Worm (Caenorhabditis elegans) whole organism, young adult: Measurements from ENCODE around the gene T28F3.8.

ENCODE experiments used
- C06A6.2 ChIP-seq: fragments of 200-800 bp; sonication (Bioruptor generic); conservative IDR thresholded peaks from 2 replicates; pipeline ENCODE4 v1.3.6; 2022; ENCODE audit warnings: missing genetic modification characterization, missing compliant biosample characterization
- F49E8.2 ChIP-seq: sonication (generic microtip); optimal IDR thresholded peaks from 3 replicates; lab custom pipeline; 2017; ENCODE audit warnings: missing genetic modification characterization, mild to moderate bottlenecking, missing compliant biosample characterization, antibody characterized with exemption, moderate library complexity; ENCODE audit not compliant: insufficient read depth
- akir-1 ChIP-seq: fragments of 200-800 bp; sonication (Bioruptor generic); optimal IDR thresholded peaks from 2 replicates; lab custom pipeline; 2018; ENCODE audit warnings: mild to moderate bottlenecking, missing genetic modification characterization, moderate library complexity, missing compliant biosample characterization
- dpl-1 ChIP-seq: fragments of 150-350 bp; optimal IDR thresholded peaks from 2 replicates; lab custom pipeline; 2014; ENCODE audit warnings: missing biosample characterization, missing genetic modification reagents, missing genetic modification characterization
- hmg-1.2 ChIP-seq: fragments of 200-800 bp; sonication (Bioruptor generic); IDR thresholded peaks from 2 replicates; pipeline ENCODE4 v1.3.6; 2022; ENCODE audit warnings: missing genetic modification reagents, missing genetic modification characterization, missing compliant biosample characterization
- mel-28 ChIP-seq: sonication (generic microtip); optimal IDR thresholded peaks from 2 replicates; lab custom pipeline; 2016; ENCODE audit warnings: borderline replicate concordance, mild to moderate bottlenecking, missing genetic modification characterization, missing compliant biosample characterization
- mxl-1 ChIP-seq: sonication (generic microtip); optimal IDR thresholded peaks from 2 replicates; lab custom pipeline; 2016; ENCODE audit warnings: missing genetic modification characterization, missing compliant biosample characterization
- nfya-1 ChIP-seq: sonication (generic microtip); optimal IDR thresholded peaks from 2 replicates; lab custom pipeline; 2017; ENCODE audit warnings: antibody characterized with exemption, missing compliant biosample characterization, missing genetic modification characterization, borderline replicate concordance; ENCODE audit not compliant: insufficient read depth
- pbrm-1 ChIP-seq: fragments of 200-800 bp; sonication (Bioruptor generic); IDR thresholded peaks from 2 replicates; pipeline ENCODE4 v1.3.6; 2022; ENCODE audit warnings: missing genetic modification reagents, missing genetic modification characterization, missing compliant biosample characterization
- repo-1 ChIP-seq: sonication (generic microtip); optimal IDR thresholded peaks from 2 replicates; lab custom pipeline; 2017; ENCODE audit warnings: mild to moderate bottlenecking, missing genetic modification characterization, missing compliant biosample characterization
- unc-62 ChIP-seq: fragments of 150-350 bp; optimal IDR thresholded peaks from 2 replicates; lab custom pipeline; 2014; ENCODE audit warnings: missing biosample characterization, missing genetic modification reagents, missing genetic modification characterization

DNA sequence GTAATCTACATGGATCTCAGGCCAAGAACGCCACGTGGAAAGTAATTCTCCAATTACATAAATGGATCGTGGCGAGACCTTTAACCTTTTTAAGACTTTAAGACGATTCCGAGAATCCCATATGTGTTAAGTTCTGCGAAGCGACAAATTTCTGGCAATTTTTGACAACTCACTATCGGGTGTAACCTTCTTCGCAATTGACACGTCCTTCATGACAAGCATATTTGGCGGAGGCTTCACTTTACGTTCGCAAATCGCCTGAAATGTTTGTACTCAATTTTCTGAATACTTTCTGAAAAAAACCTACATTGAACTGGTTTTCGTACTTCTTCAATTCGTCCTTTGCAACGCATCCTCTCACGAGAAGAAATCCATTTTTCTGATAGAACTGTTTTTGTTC lies 48.3 kb downstream of the T28F3.8 start:
- TF ChIP-seq pbrm-1 (no peak), F49E8.2 (no peak), repo-1 (tag; lab: Kevin White, UChicago) (no peak), dpl-1 (GFP tag; lab: Kevin White, UChicago) (no peak), akir-1 (GFP tag; lab: Kevin White, UChicago) (no peak), unc-62 (no peak), nfya-1 (tag; lab: Kevin White, UChicago) (no peak), hmg-1.2 (no peak), mel-28 (tag; lab: Kevin White, UChicago) (no peak), C06A6.2 (GFP tag; lab: Robert Waterston, UW) (no peak), mxl-1 (tag; lab: Kevin White, UChicago) (no peak)
